Worm (Caenorhabditis elegans) whole organism, L1 larva: ENCODE results near the gene nlp-63.

ENCODE experiments used
- blmp-1 ChIP-seq: fragments of 150-350 bp; optimal IDR thresholded peaks from 2 replicates; lab custom pipeline; 2014; ENCODE audit warnings: missing biosample characterization, missing genetic modification characterization
- snu-23 ChIP-seq: sonication (generic microtip); optimal IDR thresholded peaks from 2 replicates; lab custom pipeline; 2016; ENCODE audit warnings: missing genetic modification characterization, missing compliant biosample characterization
- ztf-11 ChIP-seq, 2 experiments: sonication (generic microtip); optimal IDR thresholded peaks; 2 replicates each; lab custom pipeline; 2016 to 2017; ENCODE audit warnings: missing genetic modification characterization in 2 of 2, missing biosample characterization in 1 of 2, missing compliant biosample characterization in 1 of 2

DNA sequence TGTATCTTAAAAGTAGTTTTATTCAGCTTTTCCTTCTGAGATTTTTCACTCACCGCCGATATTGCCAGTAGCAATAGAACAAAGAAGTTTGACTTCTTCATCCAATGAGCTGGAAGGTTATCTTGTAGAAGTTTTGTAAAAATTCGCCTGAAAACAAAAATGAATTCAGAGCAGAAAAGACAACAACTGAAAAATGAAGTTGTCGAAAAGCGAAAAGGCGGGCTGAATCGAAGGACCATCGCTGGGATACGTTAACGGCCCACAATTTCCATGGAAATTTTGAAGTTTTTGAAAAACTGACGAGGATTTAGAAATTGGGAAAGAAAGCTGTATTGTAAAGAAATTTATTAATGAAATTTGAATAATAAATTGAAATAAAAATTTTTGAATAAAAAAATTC is 33.5 kb upstream of the nlp-63 start, which contains the start of gene lov-1:
- no peak for TF ChIP-seq blmp-1 (tag; lab: Kevin White, UChicago)
- TF ChIP-seq snu-23, result no peak
- TF ChIP-seq ztf-11 (tag; optimal IDR thresholded peaks at IDR 0.05; lab: Kevin White, UChicago), result no peak
